Worm (Caenorhabditis elegans) whole organism, L4 larva: ENCODE measurements around the gene C46C2.3.

Source experiments
- daf-16 ChIP-seq, 3 experiments: sonication (generic microtip); optimal IDR thresholded peaks; 2 replicates each; lab custom pipeline; 2016 to 2017; ENCODE audit warnings: missing genetic modification characterization in 3 of 3, missing genetic modification reagents in 3 of 3, mild to moderate bottlenecking in 2 of 3, missing compliant biosample characterization in 2 of 3, missing biosample characterization in 1 of 3, moderate library complexity in 1 of 3
- jun-1 ChIP-seq: fragments of 150-350 bp; optimal IDR thresholded peaks from 2 replicates; lab custom pipeline; 2014; ENCODE audit warnings: missing biosample characterization, missing genetic modification reagents, missing genetic modification characterization
- lsy-2 ChIP-seq, 2 experiments: fragments of 150-350 bp in 1 of 2; sonication (generic microtip) in 1 of 2; optimal IDR thresholded peaks; 2 replicates each; lab custom pipeline; 2014 to 2017; ENCODE audit warnings: missing biosample characterization in 2 of 2, missing genetic modification characterization in 2 of 2
- snpc-4 ChIP-seq: fragments of 150-350 bp; optimal IDR thresholded peaks from 2 replicates; lab custom pipeline; 2014; ENCODE audit warnings: missing biosample characterization, missing genetic modification characterization
- unc-130 ChIP-seq: sonication (generic microtip); optimal IDR thresholded peaks from 2 replicates; lab custom pipeline; 2016; ENCODE audit warnings: missing genetic modification reagents, missing genetic modification characterization, missing compliant biosample characterization
- zfp-2 ChIP-seq: sonication (generic microtip); optimal IDR thresholded peaks from 2 replicates; lab custom pipeline; 2016; ENCODE audit warnings: mild to moderate bottlenecking, missing genetic modification characterization, missing compliant biosample characterization

- TF ChIP-seq daf-16 (GFP tag; optimal IDR thresholded peaks at IDR 0.05; lab: Kevin White, UChicago) = no peak
- TF ChIP-seq daf-16 (tag; optimal IDR thresholded peaks at IDR 0.05; lab: Kevin White, UChicago) = no peak
- no peak for TF ChIP-seq jun-1
- TF ChIP-seq lsy-2 (tag; optimal IDR thresholded peaks at IDR 0.05; lab: Kevin White, UChicago) = no peak
- no peak for TF ChIP-seq zfp-2
- TF ChIP-seq unc-130 (GFP tag; lab: Kevin White, UChicago) = no peak
- TF ChIP-seq snpc-4 (tag; lab: Kevin White, UChicago) = no peak
Observed at ce11 chrIV:9243670-9244069, 18.7 kb downstream of the C46C2.3 start, which contains the start of gene rab-28.
